Worm (Caenorhabditis elegans) whole organism, mixed stage, embryonic: Measurements from ENCODE around the gene nhr-54.

ENCODE experiments used
- M03D4.4 ChIP-seq: sonication (generic microtip); optimal IDR thresholded peaks from 2 replicates; lab custom pipeline; 2017; ENCODE audit warnings: mild to moderate bottlenecking, missing genetic modification characterization, missing compliant biosample characterization
- lin-13 ChIP-seq: fragments of 150-350 bp; optimal IDR thresholded peaks from 2 replicates; lab custom pipeline; 2014; ENCODE audit warnings: missing biosample characterization, missing genetic modification characterization
- lsy-2 ChIP-seq: fragments of 150-350 bp; optimal IDR thresholded peaks from 2 replicates; lab custom pipeline; 2014; ENCODE audit warnings: missing biosample characterization, missing genetic modification characterization
- mep-1 ChIP-seq: fragments of 150-350 bp; optimal IDR thresholded peaks from 2 replicates; lab custom pipeline; 2017; ENCODE audit warnings: missing biosample characterization, missing genetic modification reagents, missing genetic modification characterization, inconsistent platforms
- nhr-12 ChIP-seq: fragments of 150-350 bp; optimal IDR thresholded peaks from 2 replicates; lab custom pipeline; 2014; ENCODE audit warnings: missing biosample characterization, missing genetic modification characterization
- nhr-237 ChIP-seq: fragments of 150-350 bp; optimal IDR thresholded peaks from 2 replicates; lab custom pipeline; 2014; ENCODE audit warnings: missing biosample characterization, missing genetic modification characterization
- pha-4 ChIP-seq: fragments of 150-350 bp; optimal IDR thresholded peaks from 2 replicates; lab custom pipeline; 2018; ENCODE audit warnings: missing biosample characterization, missing genetic modification reagents, missing genetic modification characterization
- snpc-4 ChIP-seq: fragments of 150-350 bp; optimal IDR thresholded peaks from 2 replicates; lab custom pipeline; 2014; ENCODE audit warnings: missing biosample characterization, missing genetic modification characterization
- unc-39 ChIP-seq: fragments of 150-350 bp; optimal IDR thresholded peaks from 2 replicates; lab custom pipeline; 2014; ENCODE audit warnings: missing biosample characterization, missing genetic modification characterization
- unc-62 ChIP-seq: fragments of 150-350 bp; optimal IDR thresholded peaks from 2 replicates; lab custom pipeline; 2014; ENCODE audit warnings: missing biosample characterization, missing genetic modification reagents, missing genetic modification characterization
- ztf-11 ChIP-seq: fragments of 150-350 bp; optimal IDR thresholded peaks from 2 replicates; lab custom pipeline; 2014; ENCODE audit warnings: missing biosample characterization, missing genetic modification characterization

DNA sequence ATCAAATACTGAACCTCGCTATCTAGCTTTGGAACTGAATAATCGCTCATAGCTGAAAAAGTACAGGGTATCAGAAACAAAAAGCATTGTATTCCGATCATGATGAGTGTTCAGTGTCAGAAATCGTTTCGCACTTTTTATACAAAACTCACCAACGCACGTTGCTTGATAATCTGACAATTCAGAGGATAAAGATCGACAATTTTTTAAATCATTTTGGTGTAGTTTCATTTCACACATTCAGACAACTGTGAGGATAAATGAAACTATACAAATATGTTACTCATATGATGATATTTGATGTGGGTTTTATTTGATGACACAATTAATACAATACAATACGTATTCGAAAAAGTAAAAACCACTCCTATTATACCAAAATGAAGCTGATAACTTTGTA, 22.7 kb downstream of the nhr-54 start, which contains the start of gene F57E7.2:
- TF ChIP-seq lin-13 (tag; lab: Kevin White, UChicago) (no peak), unc-39 (tag; lab: Kevin White, UChicago) (no peak), nhr-237 (tag; lab: Kevin White, UChicago) (no peak), lsy-2 (tag; lab: Kevin White, UChicago) (no peak), ztf-11 (no peak), snpc-4 (tag; lab: Kevin White, UChicago) (no peak), pha-4 (tag; lab: Kevin White, UChicago) (no peak), unc-62 (GFP tag; lab: Kevin White, UChicago) (no peak), M03D4.4 (no peak), mep-1 (tag; lab: Kevin White, UChicago) (no peak), nhr-12 (tag; lab: Kevin White, UChicago) (no peak)
